Worm (Caenorhabditis elegans) whole organism, L2 larva: ENCODE results near the gene W08E12.7.

Experiments
- ama-1 ChIP-seq: fragments of 150-350 bp; optimal IDR thresholded peaks from 2 replicates; lab custom pipeline; 2018; ENCODE audit warnings: inconsistent platforms
- egl-27 ChIP-seq: sonication (generic microtip); optimal IDR thresholded peaks from 3 replicates; lab custom pipeline; 2017; ENCODE audit warnings: missing biosample characterization, missing genetic modification reagents, missing genetic modification characterization
- elt-1 ChIP-seq: fragments of 150-350 bp; optimal IDR thresholded peaks from 2 replicates; lab custom pipeline; 2014; ENCODE audit warnings: missing biosample characterization, missing genetic modification characterization
- lin-39 ChIP-seq: fragments of 150-350 bp; optimal IDR thresholded peaks from 2 replicates; lab custom pipeline; 2014; ENCODE audit warnings: missing biosample characterization, missing genetic modification reagents, missing genetic modification characterization
- nhr-21 ChIP-seq: fragments of 150-350 bp; optimal IDR thresholded peaks from 2 replicates; lab custom pipeline; 2014; ENCODE audit warnings: missing biosample characterization, missing genetic modification characterization
- unc-62 ChIP-seq: fragments of 150-350 bp; optimal IDR thresholded peaks from 2 replicates; lab custom pipeline; 2014; ENCODE audit warnings: missing biosample characterization, missing genetic modification reagents, missing genetic modification characterization
- ztf-11 ChIP-seq: sonication (generic microtip); optimal IDR thresholded peaks from 2 replicates; lab custom pipeline; 2017; ENCODE audit warnings: missing biosample characterization, missing genetic modification characterization

DNA sequence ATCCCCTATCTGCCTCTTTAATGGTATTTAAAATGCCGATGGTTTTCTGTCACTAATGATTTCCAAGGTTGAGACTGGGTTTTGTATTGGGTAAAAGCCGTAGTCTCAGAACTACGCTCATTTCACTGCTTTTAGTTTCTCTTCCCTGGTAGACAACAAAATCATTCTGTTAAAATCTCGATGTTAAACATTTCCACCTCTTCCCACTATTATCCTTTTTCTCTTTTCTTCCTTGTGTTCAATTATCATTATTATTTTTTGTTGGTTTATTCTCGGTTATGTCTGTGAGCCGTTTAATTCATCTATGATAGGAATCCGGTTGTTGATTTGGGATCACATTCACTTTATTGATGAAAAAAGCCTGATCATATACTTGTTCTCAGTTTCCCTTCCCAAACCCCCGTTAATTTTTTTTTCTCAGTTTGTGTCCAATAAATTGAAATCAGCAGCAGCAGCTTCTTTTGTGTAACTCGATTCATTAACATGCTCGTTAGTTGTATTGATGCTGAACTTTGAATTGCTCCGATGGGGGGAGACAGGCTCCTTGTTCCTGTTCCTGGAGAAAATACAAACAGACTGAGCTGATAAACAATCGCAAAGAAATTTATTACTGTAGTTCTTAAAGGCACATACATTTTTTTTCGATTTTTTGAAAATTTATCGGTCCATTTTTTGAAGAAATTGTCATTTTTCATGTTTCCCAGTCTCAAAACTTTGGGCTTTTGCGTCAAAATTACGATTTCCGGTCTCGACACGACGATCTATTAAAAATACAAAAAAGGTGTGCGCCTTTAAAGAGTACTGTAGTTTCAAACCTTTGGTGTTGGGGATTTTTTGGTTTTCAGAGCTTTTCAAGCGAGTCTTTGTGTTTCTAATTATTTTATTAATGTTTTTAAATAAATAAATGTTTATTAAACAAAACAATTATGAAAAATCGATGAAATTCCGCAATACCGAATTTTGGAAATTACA is 1.9 kb downstream of the W08E12.7 start:
- TF ChIP-seq unc-62 (no peak), lin-39 (tag; lab: Kevin White, UChicago) (no peak), elt-1 (tag; lab: Kevin White, UChicago) (no peak), ama-1 (lab: Kevin White, UChicago) (no peak), ztf-11 (no peak), egl-27 (tag; lab: Kevin White, UChicago) (no peak), nhr-21 (tag; lab: Kevin White, UChicago) (no peak)
